Worm (Caenorhabditis elegans): Measurements from ENCODE around the gene F46B6.6.

Gene F46B6.6

ce11 chrV:9799076-9799475 is 12.4 kb upstream of the F46B6.6 start, which contains the start of gene F46B6.13:
Gene F46B6.13 (minus strand): TSS chrV:9799176.
- TF ChIP-seq zfp-2 (tag; optimal IDR thresholded peaks at IDR 0.05) (no peak), ceh-20 (GFP tag; IDR thresholded peaks at IDR 0.05) (no peak), zip-2 (tag; optimal IDR thresholded peaks at IDR 0.05) (no peak), skn-1 (tag; optimal IDR thresholded peaks at IDR 0.05) (no peak), unc-39 (tag; optimal IDR thresholded peaks at IDR 0.05) (no peak), zfp-3 (GFP tag; conservative IDR thresholded peaks at IDR 0.05) (no peak), Y5F2A.4 (GFP tag; optimal IDR thresholded peaks at IDR 0.05) (no peak), lin-39 (tag; optimal IDR thresholded peaks at IDR 0.05) (no peak), rbr-2 (tag; optimal IDR thresholded peaks at IDR 0.05) (no peak), madf-5 (GFP tag; IDR thresholded peaks at IDR 0.05) (no peak), nhr-102 (tag; optimal IDR thresholded peaks at IDR 0.05) (no peak), ztf-11 (tag; optimal IDR thresholded peaks at IDR 0.05) (no peak), ZK546.5 (tag; optimal IDR thresholded peaks at IDR 0.05) (no peak), daf-12 (tag; optimal IDR thresholded peaks at IDR 0.05) (no peak), pha-4 (GFP tag; IDR thresholded peaks at IDR 0.05) (no peak), pha-4 (tag; optimal IDR thresholded peaks at IDR 0.05) (no peak), unc-130 (GFP tag; optimal IDR thresholded peaks at IDR 0.05) (no peak), D1046.2 (GFP tag; IDR thresholded peaks at IDR 0.05) (no peak), arid-1 (GFP tag; conservative IDR thresholded peaks at IDR 0.05) (no peak), T26A8.4 (GFP tag; IDR thresholded peaks at IDR 0.05) (no peak), nhr-111 (GFP tag; optimal IDR thresholded peaks at IDR 0.05) (no peak)

- TF ChIP-seq nhr-41 (GFP tag; IDR thresholded peaks at IDR 0.05): no peak
- TF ChIP-seq lim-7 (GFP tag; IDR thresholded peaks at IDR 0.05): no peak
- TF ChIP-seq unc-62 (GFP tag; optimal IDR thresholded peaks at IDR 0.05 in 1 of 2): peak in 1 of 2 experiments; percentile 61
- TF ChIP-seq unc-62 (tag; optimal IDR thresholded peaks at IDR 0.05): no peak
Measured at ce11 chrV:9798212-9798611, 11.5 kb upstream of the F46B6.6 start.

DNA sequence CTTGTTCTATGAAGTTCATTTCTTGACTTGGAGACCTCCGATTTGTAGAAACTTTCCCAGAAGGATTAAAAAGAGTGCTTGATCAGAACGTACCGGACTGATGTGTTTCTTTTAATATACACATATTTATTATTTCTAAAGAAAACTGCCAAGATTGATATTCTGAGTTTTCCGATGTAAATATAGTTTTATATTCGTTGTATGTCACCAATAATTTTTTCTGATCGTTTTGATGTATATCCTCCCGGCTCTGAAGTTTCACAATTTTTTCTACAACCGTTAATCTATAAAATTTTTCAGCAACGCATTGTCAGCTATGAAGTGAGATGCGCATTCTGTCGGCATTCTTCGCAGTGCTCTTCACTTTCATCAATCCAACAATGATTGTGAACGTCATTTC is 9.9 kb upstream of the F46B6.6 start, which contains the start of gene F46B6.9:
F46B6.9 (plus strand) TSS at position 301 of the 400 bp plus-strand sequence.
- no peak for TF ChIP-seq F37D6.2 (tag; optimal IDR thresholded peaks at IDR 0.05)
- no peak for TF ChIP-seq dpl-1 (GFP tag; optimal IDR thresholded peaks at IDR 0.05)
- no peak for TF ChIP-seq nhr-25 (tag; optimal IDR thresholded peaks at IDR 0.05; ENCODE audit: borderline replicate concordance, insufficient read depth)
- TF ChIP-seq nhr-76 (tag; optimal IDR thresholded peaks at IDR 0.05): no peak
- no peak for TF ChIP-seq Y75B8A.6 (GFP tag; IDR thresholded peaks at IDR 0.05)
- no peak for TF ChIP-seq madf-9 (GFP tag; conservative IDR thresholded peaks at IDR 0.05)
- TF ChIP-seq vab-7 (GFP tag; IDR thresholded peaks at IDR 0.05): no peak
- no peak for TF ChIP-seq ceh-62 (tag; optimal IDR thresholded peaks at IDR 0.05)
- TF ChIP-seq spr-1 (tag; optimal IDR thresholded peaks at IDR 0.05): no peak
- TF ChIP-seq lin-13 (GFP tag; optimal IDR thresholded peaks at IDR 0.05): no peak
- no peak for TF ChIP-seq snpc-1.2 (GFP tag; IDR thresholded peaks at IDR 0.05)
- no peak for TF ChIP-seq nhr-77 (tag; optimal IDR thresholded peaks at IDR 0.05)
- no peak for TF ChIP-seq daf-16 (GFP tag; optimal IDR thresholded peaks at IDR 0.05)
- TF ChIP-seq daf-16 (tag; optimal IDR thresholded peaks at IDR 0.05): no peak

ce11 chrV:9796002-9796401 is 9.3 kb upstream of the F46B6.6 start:
- no peak for TF ChIP-seq mes-2 (tag; optimal IDR thresholded peaks at IDR 0.05; ENCODE audit: poor library complexity, severe bottlenecking)
- no peak for TF ChIP-seq hif-1 (tag; optimal IDR thresholded peaks at IDR 0.05)
- TF ChIP-seq nhr-102 (tag; optimal IDR thresholded peaks at IDR 0.05): no peak
- TF ChIP-seq fkh-10 (GFP tag; optimal IDR thresholded peaks at IDR 0.05): no peak
- no peak for TF ChIP-seq hlh-11 (tag; optimal IDR thresholded peaks at IDR 0.05)
- no peak for TF ChIP-seq attf-4 (tag; optimal IDR thresholded peaks at IDR 0.05)
- no peak for TF ChIP-seq cey-2 (tag; optimal IDR thresholded peaks at IDR 0.05; ENCODE audit: borderline replicate concordance, insufficient read depth)
- TF ChIP-seq dve-1 (tag; optimal IDR thresholded peaks at IDR 0.05; ENCODE audit: insufficient read depth): no peak
